Worm (Caenorhabditis elegans) whole organism, late embryonic: ENCODE data around the gene K07H8.11.

Experiments
- C38D4.7 ChIP-seq: fragments of 200-800 bp; sonication (Bioruptor generic); optimal IDR thresholded peaks from 2 replicates; lab custom pipeline; 2018; ENCODE audit warnings: mild to moderate bottlenecking, missing genetic modification characterization, moderate library complexity, missing compliant biosample characterization
- F13H6.1 ChIP-seq: sonication (generic microtip); optimal IDR thresholded peaks from 2 replicates; lab custom pipeline; 2016; ENCODE audit warnings: missing genetic modification characterization, missing compliant biosample characterization
- K02D7.2 ChIP-seq: sonication (generic microtip); optimal IDR thresholded peaks from 2 replicates; lab custom pipeline; 2017; ENCODE audit warnings: mild to moderate bottlenecking, missing genetic modification characterization, missing compliant biosample characterization
- K09A11.1 ChIP-seq: sonication (generic microtip); optimal IDR thresholded peaks from 2 replicates; lab custom pipeline; 2017; ENCODE audit warnings: antibody characterized with exemption, mild to moderate bottlenecking, missing genetic modification characterization, missing compliant biosample characterization; ENCODE audit not compliant: insufficient read depth
- T23F11.4 ChIP-seq: fragments of 200-800 bp; sonication (Bioruptor generic); optimal IDR thresholded peaks from 2 replicates; lab custom pipeline; 2018; ENCODE audit warnings: mild to moderate bottlenecking, missing genetic modification characterization, missing compliant biosample characterization
- Y22D7AL.16 ChIP-seq: sonication (generic microtip); optimal IDR thresholded peaks from 2 replicates; lab custom pipeline; 2016; ENCODE audit warnings: missing genetic modification characterization, missing compliant biosample characterization
- ahr-1 ChIP-seq: sonication (generic microtip); optimal IDR thresholded peaks from 2 replicates; lab custom pipeline; 2016; ENCODE audit warnings: missing genetic modification characterization, missing compliant biosample characterization
- ama-1 ChIP-seq: fragments of 150-350 bp; optimal IDR thresholded peaks from 2 replicates; lab custom pipeline; 2014
- ceh-14 ChIP-seq: sonication (generic microtip); optimal IDR thresholded peaks from 2 replicates; lab custom pipeline; 2016; ENCODE audit warnings: missing genotype, missing genetic modification characterization, missing compliant biosample characterization
- ceh-22 ChIP-seq: sonication (generic microtip); optimal IDR thresholded peaks from 2 replicates; lab custom pipeline; 2017; ENCODE audit warnings: missing biosample characterization, missing genetic modification characterization
- ceh-24 ChIP-seq: sonication (generic microtip); optimal IDR thresholded peaks from 2 replicates; lab custom pipeline; 2016; ENCODE audit warnings: mild to moderate bottlenecking, missing genetic modification characterization, missing compliant biosample characterization
- ceh-34 ChIP-seq: sonication (generic microtip); optimal IDR thresholded peaks from 2 replicates; lab custom pipeline; 2016; ENCODE audit warnings: mild to moderate bottlenecking, missing genetic modification characterization, missing compliant biosample characterization
- ceh-45 ChIP-seq: fragments of 200-800 bp; sonication (Bioruptor generic); IDR thresholded peaks from 2 replicates; pipeline ENCODE4 v1.3.6; 2022; ENCODE audit warnings: missing genetic modification reagents, missing genetic modification characterization, missing compliant biosample characterization
- che-1 ChIP-seq: sonication (generic microtip); optimal IDR thresholded peaks from 2 replicates; lab custom pipeline; 2016; ENCODE audit warnings: mild to moderate bottlenecking, missing genetic modification characterization, missing compliant biosample characterization
- dmd-4 ChIP-seq: sonication (generic microtip); optimal IDR thresholded peaks from 2 replicates; lab custom pipeline; 2016; ENCODE audit warnings: borderline replicate concordance, missing genetic modification characterization, missing compliant biosample characterization
- elt-4 ChIP-seq: sonication (generic microtip); optimal IDR thresholded peaks from 2 replicates; lab custom pipeline; 2016; ENCODE audit warnings: missing genetic modification characterization, missing compliant biosample characterization
- ets-4 ChIP-seq: sonication (generic microtip); optimal IDR thresholded peaks from 2 replicates; lab custom pipeline; 2016; ENCODE audit warnings: missing genetic modification characterization, missing compliant biosample characterization
- eyg-1 ChIP-seq: sonication (generic microtip); optimal IDR thresholded peaks from 2 replicates; lab custom pipeline; 2016; ENCODE audit warnings: missing genotype, missing genetic modification characterization, missing compliant biosample characterization
- fkh-6 ChIP-seq: sonication (generic microtip); optimal IDR thresholded peaks from 2 replicates; lab custom pipeline; 2016; ENCODE audit warnings: missing genetic modification characterization, missing compliant biosample characterization
- gmeb-2 ChIP-seq: sonication (generic microtip); optimal IDR thresholded peaks from 2 replicates; lab custom pipeline; 2016; ENCODE audit warnings: missing genetic modification characterization, inconsistent platforms, missing compliant biosample characterization
- hlh-30 ChIP-seq: sonication (generic microtip); optimal IDR thresholded peaks from 2 replicates; lab custom pipeline; 2017; ENCODE audit warnings: antibody characterized with exemption, missing genetic modification characterization, missing compliant biosample characterization; ENCODE audit not compliant: insufficient read depth
- hlh-8 ChIP-seq: sonication (generic microtip); optimal IDR thresholded peaks from 2 replicates; lab custom pipeline; 2016; ENCODE audit warnings: missing genotype, missing genetic modification characterization, missing compliant biosample characterization
- lin-11 ChIP-seq: fragments of 200-800 bp; sonication (Bioruptor generic); optimal IDR thresholded peaks from 2 replicates; lab custom pipeline; 2018; ENCODE audit warnings: mild to moderate bottlenecking, missing genetic modification characterization, missing compliant biosample characterization
- madf-2 ChIP-seq: sonication (generic microtip); optimal IDR thresholded peaks from 2 replicates; lab custom pipeline; 2017; ENCODE audit warnings: missing genetic modification characterization, missing compliant biosample characterization
- nhr-232 ChIP-seq: sonication (generic microtip); optimal IDR thresholded peaks from 2 replicates; lab custom pipeline; 2016; ENCODE audit warnings: missing genetic modification characterization, missing compliant biosample characterization
- npax-4 ChIP-seq: sonication (generic microtip); optimal IDR thresholded peaks from 2 replicates; lab custom pipeline; 2016; ENCODE audit warnings: missing genetic modification characterization, missing compliant biosample characterization
- pag-3 ChIP-seq: sonication (generic microtip); optimal IDR thresholded peaks from 2 replicates; lab custom pipeline; 2016; ENCODE audit warnings: missing compliant biosample characterization, missing genetic modification characterization, borderline replicate concordance
- pat-9 ChIP-seq: fragments of 200-800 bp; sonication (Bioruptor generic); optimal IDR thresholded peaks from 2 replicates; lab custom pipeline; 2018; ENCODE audit warnings: mild to moderate bottlenecking, missing genetic modification characterization, moderate library complexity, missing compliant biosample characterization
- pha-2 ChIP-seq: sonication (generic microtip); optimal IDR thresholded peaks from 2 replicates; lab custom pipeline; 2017; ENCODE audit warnings: mild to moderate bottlenecking, missing genetic modification characterization, missing compliant biosample characterization
- pha-4 ChIP-seq: fragments of 150-350 bp; optimal IDR thresholded peaks from 2 replicates; lab custom pipeline; 2018; ENCODE audit warnings: missing biosample characterization, missing genetic modification reagents, missing genetic modification characterization
- pqm-1 ChIP-seq: sonication (generic microtip); optimal IDR thresholded peaks from 2 replicates; lab custom pipeline; 2016; ENCODE audit warnings: missing genetic modification characterization, missing compliant biosample characterization
- pros-1 ChIP-seq: fragments of 150-350 bp; optimal IDR thresholded peaks from 2 replicates; lab custom pipeline; 2014; ENCODE audit warnings: missing biosample characterization, missing genetic modification reagents, missing genetic modification characterization
- rnt-1 ChIP-seq: sonication (generic microtip); optimal IDR thresholded peaks from 2 replicates; lab custom pipeline; 2016; ENCODE audit warnings: missing genetic modification characterization, missing compliant biosample characterization
- sox-2 ChIP-seq: fragments of 200-800 bp; sonication (Bioruptor generic); IDR thresholded peaks from 2 replicates; pipeline ENCODE4 v1.3.6; 2022; ENCODE audit warnings: missing genetic modification reagents, missing genetic modification characterization, missing compliant biosample characterization
- syd-9 ChIP-seq: sonication (generic microtip); optimal IDR thresholded peaks from 2 replicates; lab custom pipeline; 2016; ENCODE audit warnings: mild to moderate bottlenecking, missing genetic modification characterization, moderate library complexity, missing compliant biosample characterization
- unc-42 ChIP-seq: sonication (generic microtip); optimal IDR thresholded peaks from 2 replicates; lab custom pipeline; 2016; ENCODE audit warnings: missing genotype, missing genetic modification characterization, missing compliant biosample characterization
- unc-55 ChIP-seq: sonication (generic microtip); optimal IDR thresholded peaks from 2 replicates; lab custom pipeline; 2017; ENCODE audit warnings: missing biosample characterization, missing genetic modification reagents, missing genetic modification characterization
- ztf-16 ChIP-seq: sonication (generic microtip); optimal IDR thresholded peaks from 2 replicates; lab custom pipeline; 2017; ENCODE audit warnings: missing genetic modification characterization, missing compliant biosample characterization

The K07H8.11 gene

DNA sequence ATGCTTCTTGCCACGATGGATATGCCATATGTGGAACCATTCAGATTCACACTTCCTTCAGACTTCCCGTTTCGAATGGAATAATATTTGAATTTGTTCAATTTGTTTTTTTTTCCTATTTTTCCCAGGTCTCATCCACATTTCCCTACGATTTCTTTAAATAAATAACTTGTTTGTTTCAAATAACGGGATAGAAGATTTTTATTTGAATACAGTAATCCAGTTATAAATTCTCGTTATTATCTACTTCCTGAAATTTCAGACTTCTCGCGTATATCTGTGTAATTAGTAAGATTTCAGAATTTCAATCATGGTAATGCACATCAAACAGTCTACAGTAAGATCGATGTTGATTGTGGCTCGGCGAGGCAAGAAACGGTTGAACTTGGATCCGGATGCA is 25.3 kb upstream of the K07H8.11 start, which contains the start of gene F35H10.5:
Gene F35H10.5, plus strand, starts transcription at position 301 of the 400 bp plus-strand sequence.
- no peak for TF ChIP-seq unc-42 (tag; lab: Kevin White, UChicago)
- no peak for TF ChIP-seq pqm-1 (tag; lab: Kevin White, UChicago)
- no peak for TF ChIP-seq dmd-4 (tag; lab: Kevin White, UChicago)
- no peak for TF ChIP-seq T23F11.4 (GFP tag; lab: Kevin White, UChicago)
- TF ChIP-seq K09A11.1 (tag; lab: Kevin White, UChicago) = no peak
- no peak for TF ChIP-seq elt-4 (tag; lab: Kevin White, UChicago)
- TF ChIP-seq pha-2 (tag; lab: Kevin White, UChicago) = no peak

DNA sequence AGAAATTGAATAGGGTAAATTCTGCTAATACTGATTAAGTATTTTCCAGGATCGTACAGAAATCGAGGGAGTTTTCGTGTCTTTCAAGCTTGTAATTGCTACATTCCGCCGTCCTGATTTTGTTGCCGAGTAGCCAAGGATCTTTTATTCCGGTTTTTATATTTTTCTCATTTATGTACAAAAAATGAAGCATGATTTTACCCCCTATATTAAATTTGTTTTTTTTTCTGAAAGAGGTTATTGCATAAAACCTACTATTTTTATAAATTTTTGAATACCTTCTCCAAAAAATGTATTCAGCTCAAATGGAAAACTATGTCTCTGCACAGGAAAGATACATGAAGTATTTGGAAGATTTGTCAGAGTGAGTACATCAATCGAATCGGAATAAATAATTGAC is 24.5 kb upstream of the K07H8.11 start, which contains the start of gene F35H10.6:
Gene F35H10.6, plus strand, starts transcription at position 301 of the 400 bp plus-strand sequence.
- TF ChIP-seq ets-4 (tag; lab: Kevin White, UChicago) = no peak

DNA sequence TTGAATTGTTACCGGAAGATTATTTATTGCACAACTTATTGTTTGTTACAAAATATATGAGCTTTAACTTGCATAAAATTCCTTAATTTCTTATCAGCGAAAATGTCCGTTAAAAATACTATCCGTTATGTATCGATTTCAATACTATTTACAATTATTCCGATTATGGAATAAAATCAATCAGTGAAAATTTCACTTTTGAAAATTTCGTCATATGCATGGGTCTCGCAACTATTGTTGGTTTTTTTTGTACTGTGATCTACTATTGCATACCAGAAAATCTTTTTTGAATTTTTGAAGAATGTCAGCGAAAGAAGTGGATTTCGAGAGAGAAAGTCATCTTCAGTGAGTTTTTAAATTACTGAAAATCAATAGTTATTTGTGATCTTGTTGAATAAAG is 22.1 kb upstream of the K07H8.11 start, which contains the start of gene nprl-3:
Gene nprl-3, plus strand, starts transcription at position 301 of the 400 bp plus-strand sequence.
- TF ChIP-seq C38D4.7 (GFP tag; lab: Kevin White, UChicago) = no peak
- no peak for TF ChIP-seq ama-1 (lab: Kevin White, UChicago)
- TF ChIP-seq pqm-1 (tag; lab: Kevin White, UChicago) = no peak
- TF ChIP-seq ceh-22 (tag; lab: Kevin White, UChicago) = no peak
- no peak for TF ChIP-seq F13H6.1 (tag; lab: Kevin White, UChicago)
- TF ChIP-seq pat-9 = no peak
- TF ChIP-seq lin-11 (tag; lab: Kevin White, UChicago) = no peak
- TF ChIP-seq che-1 (tag; lab: Kevin White, UChicago) = no peak
- TF ChIP-seq pha-2 (tag; lab: Kevin White, UChicago) = no peak
- no peak for TF ChIP-seq ztf-16 (tag; lab: Kevin White, UChicago)
- TF ChIP-seq ceh-24 = no peak
- TF ChIP-seq fkh-6 = no peak
- TF ChIP-seq Y22D7AL.16 (tag; lab: Kevin White, UChicago) = no peak

DNA sequence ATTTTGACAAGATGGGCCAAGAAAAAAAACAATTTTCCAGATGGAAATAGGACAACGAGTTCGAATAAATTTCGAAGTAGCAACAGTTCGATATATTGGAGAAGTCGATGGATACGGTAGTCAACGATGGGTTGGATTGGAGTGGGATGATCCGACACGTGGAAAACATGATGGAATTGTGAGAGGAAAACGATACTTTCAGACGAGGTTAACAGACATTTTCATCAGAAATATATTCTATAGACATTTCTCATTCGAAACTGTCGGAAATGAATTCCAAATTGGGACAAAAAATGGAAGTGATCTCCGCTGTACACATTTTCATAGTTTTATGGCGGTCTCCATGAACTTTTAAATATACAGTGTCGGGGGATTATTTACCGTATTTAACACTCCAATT is 19.5 kb upstream of the K07H8.11 start, which contains the start of gene tbce-1:
Gene tbce-1, plus strand, starts transcription at position 41 of the 400 bp plus-strand sequence.
- TF ChIP-seq unc-55 (GFP tag; lab: Kevin White, UChicago) = no peak
- no peak for TF ChIP-seq npax-4 (tag; lab: Kevin White, UChicago)
- TF ChIP-seq pha-4 = no peak
- no peak for TF ChIP-seq K02D7.2
- no peak for TF ChIP-seq pha-2 (tag; lab: Kevin White, UChicago)
- TF ChIP-seq rnt-1 = no peak
- TF ChIP-seq C38D4.7 (GFP tag; lab: Kevin White, UChicago) = no peak
- no peak for TF ChIP-seq madf-2 (tag; lab: Kevin White, UChicago)
- no peak for TF ChIP-seq pag-3 (tag; lab: Kevin White, UChicago)
- TF ChIP-seq pros-1 (tag; lab: Kevin White, UChicago) = no peak
- no peak for TF ChIP-seq hlh-8 (tag; lab: Kevin White, UChicago)
- no peak for TF ChIP-seq dmd-4 (tag; lab: Kevin White, UChicago)
- no peak for TF ChIP-seq ceh-45
- TF ChIP-seq ztf-16 (tag; lab: Kevin White, UChicago) = no peak

DNA sequence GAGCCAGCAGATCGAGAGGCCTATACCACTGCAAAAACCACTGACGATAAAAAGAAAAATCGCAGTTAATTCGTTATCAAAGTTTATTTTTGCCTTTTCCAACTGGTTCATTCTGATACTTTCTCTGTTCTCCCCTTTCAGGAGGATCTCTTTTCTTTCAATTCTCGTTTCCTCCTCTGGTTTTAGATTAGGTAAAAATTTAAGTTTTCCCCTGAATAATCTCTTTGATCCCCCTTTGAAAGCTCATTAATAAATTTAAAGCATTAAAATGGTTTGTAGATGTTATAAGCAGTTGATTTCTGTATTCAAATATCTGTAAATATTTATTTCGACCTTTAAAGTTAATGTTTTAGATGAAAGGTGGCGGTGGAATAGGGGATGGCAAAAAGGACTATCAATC is 16.1 kb upstream of the K07H8.11 start, which contains the start of gene K07H8.2:
Gene K07H8.2, plus strand, starts transcription at position 301 of the 400 bp plus-strand sequence.
- TF ChIP-seq eyg-1 = no peak
- TF ChIP-seq sox-2 = no peak
- TF ChIP-seq gmeb-2 (tag; lab: Kevin White, UChicago) = no peak
- TF ChIP-seq hlh-30 (tag; lab: Kevin White, UChicago) = no peak
- TF ChIP-seq syd-9 (tag; lab: Kevin White, UChicago) = no peak
- no peak for TF ChIP-seq rnt-1
- TF ChIP-seq ahr-1 (tag; lab: Kevin White, UChicago) = no peak
- TF ChIP-seq nhr-232 (tag; lab: Kevin White, UChicago) = no peak
- TF ChIP-seq ceh-34 = no peak
- TF ChIP-seq ceh-14 (tag; lab: Kevin White, UChicago) = no peak
- TF ChIP-seq K02D7.2 = no peak
- TF ChIP-seq K09A11.1 (tag; lab: Kevin White, UChicago) = no peak
